Fruit fly (Drosophila melanogaster) whole organism, prepupa: ENCODE data around the gene Hex-A.

Source experiments
- CG10631 ChIP-seq: fragments of 200-800 bp; sonication (Bioruptor generic); optimal IDR thresholded peaks from 2 replicates; lab custom pipeline; 2016; ENCODE audit warnings: missing biosample characterization, missing genetic modification characterization
- CG11294 ChIP-seq: fragments of 200-800 bp; sonication (Bioruptor generic); IDR thresholded peaks from 2 replicates; pipeline ENCODE4 v1.3.6; 2022; ENCODE audit warnings: missing biosample characterization, missing genetic modification characterization
- CG15336 ChIP-seq: fragments of 200-800 bp; sonication (Bioruptor generic); IDR thresholded peaks from 2 replicates; pipeline ENCODE4 v1.3.6; 2022; ENCODE audit warnings: missing biosample characterization, missing genetic modification characterization
- CG1621 ChIP-seq: fragments of 200-800 bp; sonication (Bioruptor generic); optimal IDR thresholded peaks from 3 replicates; lab custom pipeline; 2018; ENCODE audit warnings: missing biosample characterization, mild to moderate bottlenecking, missing genetic modification characterization
- CG16779 ChIP-seq: fragments of 200-800 bp; sonication (Bioruptor generic); optimal IDR thresholded peaks from 3 replicates; lab custom pipeline; 2017; ENCODE audit warnings: missing biosample characterization, mild to moderate bottlenecking, missing genetic modification characterization
- CG3032 ChIP-seq: fragments of 200-800 bp; optimal IDR thresholded peaks from 2 replicates; lab custom pipeline; 2019; ENCODE audit warnings: missing biosample characterization, mild to moderate bottlenecking, missing genetic modification characterization, moderate library complexity
- CG32006 ChIP-seq: fragments of 200-800 bp; sonication (Bioruptor generic); optimal IDR thresholded peaks from 3 replicates; lab custom pipeline; 2017; ENCODE audit warnings: missing biosample characterization, mild to moderate bottlenecking, missing genetic modification characterization
- CG3919 ChIP-seq: fragments of 200-800 bp; sonication (Bioruptor generic); optimal IDR thresholded peaks from 3 replicates; lab custom pipeline; 2016; ENCODE audit warnings: missing biosample characterization, missing genetic modification characterization
- CG6808 ChIP-seq: fragments of 200-800 bp; sonication (Bioruptor generic); optimal IDR thresholded peaks from 3 replicates; lab custom pipeline; 2017; ENCODE audit warnings: missing biosample characterization, missing genetic modification characterization, mild to moderate bottlenecking, moderate library complexity, missing genetic modification reagents
- CG7368 ChIP-seq: fragments of 200-800 bp; sonication (Bioruptor generic); optimal IDR thresholded peaks from 3 replicates; lab custom pipeline; 2016; ENCODE audit warnings: missing biosample characterization, missing genetic modification characterization
- CG8319 ChIP-seq: fragments of 200-800 bp; sonication (Bioruptor generic); optimal IDR thresholded peaks from 3 replicates; lab custom pipeline; 2016; ENCODE audit warnings: missing biosample characterization, missing genetic modification characterization
- CG8632 ChIP-seq: fragments of 200-800 bp; sonication (Bioruptor generic); optimal IDR thresholded peaks from 3 replicates; lab custom pipeline; 2016; ENCODE audit warnings: missing biosample characterization, missing genetic modification characterization
- CG9139 ChIP-seq: fragments of 200-800 bp; sonication (Bioruptor generic); optimal IDR thresholded peaks from 3 replicates; lab custom pipeline; 2017; ENCODE audit warnings: missing biosample characterization, mild to moderate bottlenecking, missing genetic modification characterization
- Eip93F ChIP-seq: fragments of 200-800 bp; sonication (Bioruptor generic); optimal IDR thresholded peaks from 2 replicates; lab custom pipeline; 2016; ENCODE audit warnings: missing biosample characterization, mild to moderate bottlenecking, missing genetic modification characterization
- Ets96B ChIP-seq: fragments of 200-800 bp; optimal IDR thresholded peaks from 2 replicates; lab custom pipeline; 2019; ENCODE audit warnings: missing biosample characterization, mild to moderate bottlenecking, missing genetic modification characterization, moderate library complexity
- Hr38 ChIP-seq: sonication (Bioruptor generic); optimal IDR thresholded peaks from 2 replicates; lab custom pipeline; 2016; ENCODE audit warnings: missing biosample characterization, missing genetic modification characterization
- Hr39 ChIP-seq: fragments of 200-800 bp; sonication (Bioruptor generic); optimal IDR thresholded peaks from 2 replicates; lab custom pipeline; 2016; ENCODE audit warnings: missing biosample characterization, missing genetic modification characterization
- Lpt ChIP-seq: fragments of 200-800 bp; sonication (Bioruptor generic); optimal IDR thresholded peaks from 3 replicates; lab custom pipeline; 2016; ENCODE audit warnings: missing biosample characterization, missing genetic modification characterization
- OdsH ChIP-seq: fragments of 200-800 bp; sonication (Bioruptor generic); optimal IDR thresholded peaks from 3 replicates; lab custom pipeline; 2016; ENCODE audit warnings: missing biosample characterization, missing genetic modification characterization
- Smox ChIP-seq: fragments of 200-800 bp; sonication (Bioruptor generic); optimal IDR thresholded peaks from 3 replicates; lab custom pipeline; 2016; ENCODE audit warnings: missing biosample characterization, missing genetic modification characterization
- achi ChIP-seq: fragments of 200-800 bp; sonication (Bioruptor generic); optimal IDR thresholded peaks from 3 replicates; lab custom pipeline; 2016; ENCODE audit warnings: missing biosample characterization, missing genetic modification characterization
- cyc ChIP-seq: fragments of 200-800 bp; sonication (Bioruptor generic); optimal IDR thresholded peaks from 3 replicates; lab custom pipeline; 2016; ENCODE audit warnings: missing biosample characterization, missing genetic modification characterization
- dac ChIP-seq: fragments of 200-800 bp; sonication (Bioruptor generic); optimal IDR thresholded peaks from 2 replicates; lab custom pipeline; 2017; ENCODE audit warnings: missing biosample characterization, mild to moderate bottlenecking, missing genetic modification characterization
- dsx ChIP-seq: fragments of 200-800 bp; optimal IDR thresholded peaks from 3 replicates; lab custom pipeline; 2019; ENCODE audit warnings: missing biosample characterization, mild to moderate bottlenecking, missing genetic modification characterization, moderate library complexity; ENCODE audit not compliant: poor library complexity, severe bottlenecking
- eg ChIP-seq: fragments of 200-800 bp; sonication (Bioruptor generic); IDR thresholded peaks from 3 replicates; pipeline ENCODE4 v1.3.6; 2022; ENCODE audit warnings: missing biosample characterization, missing genetic modification characterization
- esn ChIP-seq: fragments of 200-800 bp; sonication (Bioruptor generic); optimal IDR thresholded peaks from 2 replicates; lab custom pipeline; 2016; ENCODE audit warnings: missing biosample characterization, mild to moderate bottlenecking, missing genetic modification characterization, moderate library complexity
- fd85E ChIP-seq: fragments of 200-800 bp; sonication (Bioruptor generic); optimal IDR thresholded peaks from 3 replicates; lab custom pipeline; 2016; ENCODE audit warnings: missing biosample characterization, missing genetic modification characterization
- lz ChIP-seq: fragments of 200-800 bp; sonication (Bioruptor generic); optimal IDR thresholded peaks from 3 replicates; lab custom pipeline; 2016; ENCODE audit warnings: missing biosample characterization, missing genetic modification characterization
- net ChIP-seq: fragments of 200-800 bp; sonication (Bioruptor generic); optimal IDR thresholded peaks from 3 replicates; lab custom pipeline; 2016; ENCODE audit warnings: missing biosample characterization, missing genetic modification characterization
- pdm3 ChIP-seq: fragments of 200-800 bp; sonication (Bioruptor generic); optimal IDR thresholded peaks from 3 replicates; lab custom pipeline; 2016; ENCODE audit warnings: missing biosample characterization, missing genetic modification characterization
- salr ChIP-seq, 2 experiments: fragments of 200-800 bp; sonication (Bioruptor generic); optimal IDR thresholded peaks; 3 replicates each; lab custom pipeline; 2016 to 2018; ENCODE audit warnings: missing biosample characterization in 2 of 2, missing genetic modification characterization in 2 of 2, mild to moderate bottlenecking in 1 of 2
- spab ChIP-seq: fragments of 200-800 bp; sonication (Bioruptor generic); optimal IDR thresholded peaks from 2 replicates; lab custom pipeline; 2017; ENCODE audit warnings: missing biosample characterization, mild to moderate bottlenecking, missing genetic modification characterization, missing genetic modification reagents
- ss ChIP-seq, 2 experiments: fragments of 200-800 bp; sonication (Bioruptor generic); optimal IDR thresholded peaks; 2 replicates in 1 of 2; 3 replicates in 1 of 2; lab custom pipeline; 2017 to 2018; ENCODE audit warnings: mild to moderate bottlenecking in 2 of 2, missing biosample characterization in 2 of 2, missing genetic modification characterization in 2 of 2, moderate library complexity in 1 of 2
- svp ChIP-seq: fragments of 200-800 bp; sonication (Bioruptor generic); peaks from one replicate; lab custom pipeline; 2016; ENCODE audit warnings: missing biosample characterization, missing genetic modification characterization
- topi ChIP-seq: fragments of 200-800 bp; sonication (Bioruptor generic); optimal IDR thresholded peaks from 3 replicates; lab custom pipeline; 2016; ENCODE audit warnings: missing biosample characterization, missing genetic modification characterization
- vri ChIP-seq: fragments of 200-800 bp; sonication (Bioruptor generic); optimal IDR thresholded peaks from 3 replicates; lab custom pipeline; 2016; ENCODE audit warnings: missing biosample characterization, mild to moderate bottlenecking, missing genetic modification characterization

The Hex-A gene

DNA sequence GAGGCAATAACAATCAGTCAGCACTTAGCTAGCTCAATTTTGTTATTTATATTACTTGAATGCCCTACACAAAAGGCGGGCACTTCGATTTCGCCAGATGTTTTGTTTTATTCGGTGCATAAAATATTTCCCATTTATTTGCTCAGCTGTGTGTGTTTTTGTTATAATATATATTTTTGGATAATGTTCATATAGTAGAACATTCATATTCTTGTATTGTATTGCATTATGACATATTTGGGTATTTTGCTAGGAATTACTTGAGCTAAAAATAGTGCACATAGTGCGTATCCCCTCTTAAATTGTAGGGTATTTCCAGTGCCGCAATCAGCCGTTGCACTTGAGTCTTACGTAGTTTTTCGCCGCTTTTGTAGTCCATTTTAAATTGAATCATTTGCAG lies 4.5 kb downstream of the Hex-A start (continued):
- TF ChIP-seq fd85E (GFP tag; lab: Kevin White, UChicago) (no peak), CG6808 (GFP tag; lab: Kevin White, UChicago) (no peak), spab (no peak), CG16779 (no peak), svp (GFP tag; lab: Kevin White, UChicago) (peak; percentile 80), Eip93F (GFP tag; lab: Kevin White, UChicago) (no peak), esn (peak; percentile 72), ss (GFP tag; optimal IDR thresholded peaks at IDR 0.05; lab: Kevin White, UChicago) (no peak), CG8319 (GFP tag; lab: Kevin White, UChicago) (peak; percentile 17), Lpt (GFP tag; lab: Kevin White, UChicago) (no peak), OdsH (GFP tag; lab: Kevin White, UChicago) (peak; percentile 62), CG7368 (GFP tag; lab: Kevin White, UChicago) (peak; percentile 36), pdm3 (GFP tag; lab: Kevin White, UChicago) (peak; percentile 62), dsx (GFP tag; lab: Kevin White, UChicago) (no peak), Ets96B (tag; lab: Kevin White, UChicago) (peak; percentile 31), achi (GFP tag; lab: Kevin White, UChicago) (peak; percentile 27), Smox (GFP tag; lab: Kevin White, UChicago) (peak; percentile 49), eg (peak; percentile 54; the same call in 1 of the 3 replicates), cyc (GFP tag; lab: Kevin White, UChicago) (peak; percentile 35), Hr38 (no peak), Hr39 (GFP tag; lab: Kevin White, UChicago) (peak; percentile 47), CG15336 (GFP tag; lab: Robert Waterston, UW) (peak; percentile 66), CG9139 (no peak)

DNA sequence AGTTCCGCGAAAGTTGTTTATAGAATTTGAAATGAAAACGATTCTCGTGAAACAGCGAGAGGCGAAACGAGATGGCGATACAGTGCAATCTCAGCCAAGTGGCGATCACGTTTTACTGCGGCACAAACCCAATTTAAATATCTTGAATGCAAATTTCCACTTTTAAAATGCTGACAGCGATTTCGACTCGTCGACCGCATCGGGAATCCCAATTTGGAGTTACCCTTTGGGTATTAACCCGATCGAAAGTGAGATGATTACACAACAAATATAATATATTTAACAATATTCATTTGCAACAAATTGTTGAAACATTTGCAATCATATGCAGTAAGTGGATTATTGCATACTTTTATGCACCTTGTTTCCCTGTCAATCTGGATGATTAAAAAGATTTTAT lies 5.1 kb downstream of the Hex-A start:
- no peak for TF ChIP-seq CG3032
- no peak for TF ChIP-seq esn
- TF ChIP-seq CG8632: no peak
- TF ChIP-seq vri: no peak
- TF ChIP-seq Eip93F (GFP tag; lab: Kevin White, UChicago): no peak
- no peak for TF ChIP-seq CG11294 (GFP tag; lab: Robert Waterston, UW)
- TF ChIP-seq Hr39 (GFP tag; lab: Kevin White, UChicago): no peak
- TF ChIP-seq lz (GFP tag; lab: Kevin White, UChicago): no peak
- no peak for TF ChIP-seq Hr38
- no peak for TF ChIP-seq ss (GFP tag; optimal IDR thresholded peaks at IDR 0.05; lab: Kevin White, UChicago)
- no peak for TF ChIP-seq dac (GFP tag; lab: Kevin White, UChicago)
- no peak for TF ChIP-seq pdm3 (GFP tag; lab: Kevin White, UChicago)
- TF ChIP-seq Ets96B (tag; lab: Kevin White, UChicago): no peak
- TF ChIP-seq, all 60 proteins: peak for 0

DNA sequence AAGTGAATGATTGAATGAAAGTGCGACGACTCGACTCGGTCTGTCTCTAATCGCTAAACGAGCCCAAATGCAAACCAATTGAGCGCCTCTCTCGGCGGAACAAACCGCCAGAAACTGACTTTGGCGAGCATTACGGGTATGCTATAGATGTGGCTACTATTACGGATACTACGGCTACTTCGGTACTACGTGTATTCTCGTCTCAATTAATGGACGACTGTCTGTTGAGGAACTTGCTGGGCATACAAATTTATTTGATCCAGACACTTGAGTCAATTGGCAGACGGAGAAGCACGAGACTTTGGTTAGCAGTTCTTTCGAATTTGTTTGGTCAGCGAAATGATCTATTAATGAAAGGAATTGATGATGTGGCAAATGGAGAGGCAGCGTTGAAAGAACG lies 9.0 kb downstream of the Hex-A start:
- TF ChIP-seq CG1621 (tag; lab: Kevin White, UChicago) (no peak), net (no peak), CG3919 (GFP tag; lab: Kevin White, UChicago) (no peak), CG32006 (GFP tag; lab: Kevin White, UChicago) (no peak), svp (GFP tag; lab: Kevin White, UChicago) (no peak), CG8632 (no peak), esn (no peak), CG10631 (no peak), vri (no peak), salr (GFP tag; optimal IDR thresholded peaks at IDR 0.05; lab: Kevin White, UChicago) (no peak), ss (GFP tag; optimal IDR thresholded peaks at IDR 0.05; lab: Kevin White, UChicago) (no peak), achi (GFP tag; lab: Kevin White, UChicago) (no peak), topi (GFP tag; lab: Kevin White, UChicago) (no peak), lz (GFP tag; lab: Kevin White, UChicago) (no peak)
